Fruit fly (Drosophila melanogaster) whole organism, prepupa: ENCODE data around the gene Saf6.

Source experiments
- CG10631 ChIP-seq: fragments of 200-800 bp; sonication (Bioruptor generic); optimal IDR thresholded peaks from 2 replicates; lab custom pipeline; 2016; ENCODE audit warnings: missing biosample characterization, missing genetic modification characterization
- CG10669 ChIP-seq: fragments of 200-800 bp; sonication (Bioruptor generic); optimal IDR thresholded peaks from 3 replicates; lab custom pipeline; 2018; ENCODE audit warnings: missing biosample characterization, mild to moderate bottlenecking, missing genetic modification characterization, moderate library complexity
- CG11294 ChIP-seq: fragments of 200-800 bp; sonication (Bioruptor generic); IDR thresholded peaks from 2 replicates; pipeline ENCODE4 v1.3.6; 2022; ENCODE audit warnings: missing biosample characterization, missing genetic modification characterization
- CG11762 ChIP-seq: fragments of 200-800 bp; sonication (Bioruptor generic); optimal IDR thresholded peaks from 3 replicates; lab custom pipeline; 2016; ENCODE audit warnings: missing biosample characterization, missing genetic modification characterization; ENCODE audit not compliant: insufficient read depth
- CG11902 ChIP-seq: fragments of 200-800 bp; sonication (Bioruptor generic); optimal IDR thresholded peaks from 3 replicates; lab custom pipeline; 2016; ENCODE audit warnings: missing biosample characterization, missing genetic modification characterization
- CG15336 ChIP-seq: fragments of 200-800 bp; sonication (Bioruptor generic); IDR thresholded peaks from 2 replicates; pipeline ENCODE4 v1.3.6; 2022; ENCODE audit warnings: missing biosample characterization, missing genetic modification characterization
- CG1621 ChIP-seq: fragments of 200-800 bp; sonication (Bioruptor generic); optimal IDR thresholded peaks from 3 replicates; lab custom pipeline; 2018; ENCODE audit warnings: missing biosample characterization, mild to moderate bottlenecking, missing genetic modification characterization
- CG3032 ChIP-seq: fragments of 200-800 bp; optimal IDR thresholded peaks from 2 replicates; lab custom pipeline; 2019; ENCODE audit warnings: missing biosample characterization, mild to moderate bottlenecking, missing genetic modification characterization, moderate library complexity
- CG31627 ChIP-seq: fragments of 200-800 bp; sonication (Bioruptor generic); optimal IDR thresholded peaks from 3 replicates; lab custom pipeline; 2016; ENCODE audit warnings: missing biosample characterization, missing genetic modification characterization
- CG32006 ChIP-seq: fragments of 200-800 bp; sonication (Bioruptor generic); optimal IDR thresholded peaks from 3 replicates; lab custom pipeline; 2017; ENCODE audit warnings: missing biosample characterization, mild to moderate bottlenecking, missing genetic modification characterization
- CG34406 ChIP-seq: fragments of 200-800 bp; sonication (Bioruptor generic); optimal IDR thresholded peaks from 3 replicates; lab custom pipeline; 2016; ENCODE audit warnings: missing biosample characterization, missing genetic modification characterization
- CG4318 ChIP-seq: fragments of 200-800 bp; sonication (Bioruptor generic); optimal IDR thresholded peaks from 3 replicates; lab custom pipeline; 2017; ENCODE audit warnings: missing biosample characterization, mild to moderate bottlenecking, missing genetic modification characterization
- CG6163 ChIP-seq: fragments of 200-800 bp; sonication (Bioruptor generic); IDR thresholded peaks from 3 replicates; pipeline ENCODE4 v1.3.6; 2022; ENCODE audit warnings: missing biosample characterization, missing genetic modification characterization
- CG6808 ChIP-seq: fragments of 200-800 bp; sonication (Bioruptor generic); optimal IDR thresholded peaks from 3 replicates; lab custom pipeline; 2017; ENCODE audit warnings: missing biosample characterization, missing genetic modification characterization, mild to moderate bottlenecking, moderate library complexity, missing genetic modification reagents
- CG6854 ChIP-seq: fragments of 200-800 bp; sonication (Bioruptor generic); optimal IDR thresholded peaks from 2 replicates; lab custom pipeline; 2017; ENCODE audit warnings: missing biosample characterization, mild to moderate bottlenecking, missing genetic modification characterization
- CG8119 ChIP-seq: fragments of 200-800 bp; sonication (Bioruptor generic); IDR thresholded peaks from 3 replicates; pipeline ENCODE4 v1.3.6; 2022; ENCODE audit warnings: missing biosample characterization, missing genetic modification characterization
- CG8319 ChIP-seq: fragments of 200-800 bp; sonication (Bioruptor generic); optimal IDR thresholded peaks from 3 replicates; lab custom pipeline; 2016; ENCODE audit warnings: missing biosample characterization, missing genetic modification characterization
- CG9139 ChIP-seq: fragments of 200-800 bp; sonication (Bioruptor generic); optimal IDR thresholded peaks from 3 replicates; lab custom pipeline; 2017; ENCODE audit warnings: missing biosample characterization, mild to moderate bottlenecking, missing genetic modification characterization
- Eip75B ChIP-seq: fragments of 200-800 bp; sonication (Bioruptor generic); optimal IDR thresholded peaks from 3 replicates; lab custom pipeline; 2016; ENCODE audit warnings: missing biosample characterization, missing genetic modification characterization
- Eip93F ChIP-seq: fragments of 200-800 bp; sonication (Bioruptor generic); optimal IDR thresholded peaks from 2 replicates; lab custom pipeline; 2016; ENCODE audit warnings: missing biosample characterization, mild to moderate bottlenecking, missing genetic modification characterization
- Ets21C ChIP-seq: fragments of 200-800 bp; sonication (Bioruptor generic); optimal IDR thresholded peaks from 3 replicates; lab custom pipeline; 2016; ENCODE audit warnings: missing biosample characterization, missing genetic modification characterization
- Ets96B ChIP-seq: fragments of 200-800 bp; optimal IDR thresholded peaks from 2 replicates; lab custom pipeline; 2019; ENCODE audit warnings: missing biosample characterization, mild to moderate bottlenecking, missing genetic modification characterization, moderate library complexity
- Hr39 ChIP-seq: fragments of 200-800 bp; sonication (Bioruptor generic); optimal IDR thresholded peaks from 2 replicates; lab custom pipeline; 2016; ENCODE audit warnings: missing biosample characterization, missing genetic modification characterization
- Hr4 ChIP-seq: fragments of 200-800 bp; sonication (Bioruptor generic); optimal IDR thresholded peaks from 3 replicates; lab custom pipeline; 2016; ENCODE audit warnings: missing biosample characterization, missing genetic modification characterization
- Lpt ChIP-seq: fragments of 200-800 bp; sonication (Bioruptor generic); optimal IDR thresholded peaks from 3 replicates; lab custom pipeline; 2016; ENCODE audit warnings: missing biosample characterization, missing genetic modification characterization
- Met ChIP-seq: fragments of 200-800 bp; sonication (Bioruptor generic); optimal IDR thresholded peaks from 3 replicates; lab custom pipeline; 2016; ENCODE audit warnings: missing biosample characterization, missing genetic modification characterization
- Smox ChIP-seq: fragments of 200-800 bp; sonication (Bioruptor generic); optimal IDR thresholded peaks from 3 replicates; lab custom pipeline; 2016; ENCODE audit warnings: missing biosample characterization, missing genetic modification characterization
- Sox102F ChIP-seq: fragments of 200-800 bp; sonication (Bioruptor generic); optimal IDR thresholded peaks from 2 replicates; lab custom pipeline; 2016; ENCODE audit warnings: missing biosample characterization, mild to moderate bottlenecking, missing genetic modification characterization
- Sox14 ChIP-seq: fragments of 200-800 bp; sonication (Bioruptor generic); optimal IDR thresholded peaks from 3 replicates; lab custom pipeline; 2016; ENCODE audit warnings: missing biosample characterization, missing genetic modification characterization
- achi ChIP-seq: fragments of 200-800 bp; sonication (Bioruptor generic); optimal IDR thresholded peaks from 3 replicates; lab custom pipeline; 2016; ENCODE audit warnings: missing biosample characterization, missing genetic modification characterization
- acj6 ChIP-seq: fragments of 200-800 bp; sonication (Bioruptor generic); optimal IDR thresholded peaks from 3 replicates; lab custom pipeline; 2016; ENCODE audit warnings: missing biosample characterization, missing genetic modification characterization
- dsx ChIP-seq: fragments of 200-800 bp; optimal IDR thresholded peaks from 3 replicates; lab custom pipeline; 2019; ENCODE audit warnings: missing biosample characterization, mild to moderate bottlenecking, missing genetic modification characterization, moderate library complexity; ENCODE audit not compliant: poor library complexity, severe bottlenecking
- eg ChIP-seq: fragments of 200-800 bp; sonication (Bioruptor generic); IDR thresholded peaks from 3 replicates; pipeline ENCODE4 v1.3.6; 2022; ENCODE audit warnings: missing biosample characterization, missing genetic modification characterization
- esn ChIP-seq: fragments of 200-800 bp; sonication (Bioruptor generic); optimal IDR thresholded peaks from 2 replicates; lab custom pipeline; 2016; ENCODE audit warnings: missing biosample characterization, mild to moderate bottlenecking, missing genetic modification characterization, moderate library complexity
- fd59A ChIP-seq: fragments of 200-800 bp; sonication (Bioruptor generic); optimal IDR thresholded peaks from 2 replicates; lab custom pipeline; 2017; ENCODE audit warnings: missing biosample characterization, mild to moderate bottlenecking, missing genetic modification characterization, missing genetic modification reagents
- fkh ChIP-seq: fragments of 200-800 bp; sonication (Bioruptor generic); optimal IDR thresholded peaks from 3 replicates; lab custom pipeline; 2017; ENCODE audit warnings: missing biosample characterization, mild to moderate bottlenecking, missing genetic modification characterization, moderate library complexity
- lz ChIP-seq: fragments of 200-800 bp; sonication (Bioruptor generic); optimal IDR thresholded peaks from 3 replicates; lab custom pipeline; 2016; ENCODE audit warnings: missing biosample characterization, missing genetic modification characterization
- net ChIP-seq: fragments of 200-800 bp; sonication (Bioruptor generic); optimal IDR thresholded peaks from 3 replicates; lab custom pipeline; 2016; ENCODE audit warnings: missing biosample characterization, missing genetic modification characterization
- pdm3 ChIP-seq: fragments of 200-800 bp; sonication (Bioruptor generic); optimal IDR thresholded peaks from 3 replicates; lab custom pipeline; 2016; ENCODE audit warnings: missing biosample characterization, missing genetic modification characterization
- salr ChIP-seq, 2 experiments: fragments of 200-800 bp; sonication (Bioruptor generic); optimal IDR thresholded peaks; 3 replicates each; lab custom pipeline; 2016 to 2018; ENCODE audit warnings: missing biosample characterization in 2 of 2, missing genetic modification characterization in 2 of 2, mild to moderate bottlenecking in 1 of 2
- ss ChIP-seq, 2 experiments: fragments of 200-800 bp; sonication (Bioruptor generic); optimal IDR thresholded peaks; 2 replicates in 1 of 2; 3 replicates in 1 of 2; lab custom pipeline; 2017 to 2018; ENCODE audit warnings: mild to moderate bottlenecking in 2 of 2, missing biosample characterization in 2 of 2, missing genetic modification characterization in 2 of 2, moderate library complexity in 1 of 2
- svp ChIP-seq: fragments of 200-800 bp; sonication (Bioruptor generic); peaks from one replicate; lab custom pipeline; 2016; ENCODE audit warnings: missing biosample characterization, missing genetic modification characterization
- topi ChIP-seq: fragments of 200-800 bp; sonication (Bioruptor generic); optimal IDR thresholded peaks from 3 replicates; lab custom pipeline; 2016; ENCODE audit warnings: missing biosample characterization, missing genetic modification characterization
- vri ChIP-seq: fragments of 200-800 bp; sonication (Bioruptor generic); optimal IDR thresholded peaks from 3 replicates; lab custom pipeline; 2016; ENCODE audit warnings: missing biosample characterization, mild to moderate bottlenecking, missing genetic modification characterization

Gene Saf6

dm6 chr2L:847988-848622 lies 32.4 kb upstream of the Saf6 start (continued):
- TF ChIP-seq Met (GFP tag; lab: Kevin White, UChicago) (peak; percentile 90), lz (peak; percentile 88), CG3032 (tag; lab: Kevin White, UChicago) (peak; percentile 69), pdm3 (GFP tag; lab: Kevin White, UChicago) (peak; percentile 79), ss (GFP tag; optimal IDR thresholded peaks at IDR 0.05; lab: Kevin White, UChicago) (peak; percentile 78 to 80), CG32006 (peak; percentile 54), topi (GFP tag; lab: Kevin White, UChicago) (peak; percentile 86), CG11762 (GFP tag; lab: Kevin White, UChicago) (peak; percentile 47), CG1621 (tag; lab: Kevin White, UChicago) (peak; percentile 66), Hr39 (GFP tag; lab: Kevin White, UChicago) (peak; percentile 86), CG11294 (GFP tag; lab: Robert Waterston, UW) (no peak), CG4318 (GFP tag; lab: Kevin White, UChicago) (no peak), CG9139 (GFP tag; lab: Kevin White, UChicago) (peak; percentile 16), CG6163 (GFP tag; lab: Robert Waterston, UW) (peak; percentile 87), net (GFP tag; lab: Kevin White, UChicago) (peak; percentile 64), svp (GFP tag; lab: Kevin White, UChicago) (peak; percentile 90), eg (GFP tag; lab: Robert Waterston, UW) (peak; percentile 43; the same call in 2 of the 3 replicates), salr (GFP tag; optimal IDR thresholded peaks at IDR 0.05; lab: Kevin White, UChicago) (peak in 1 of 2 experiments; percentile 45), Hr4 (GFP tag; lab: Kevin White, UChicago) (peak; percentile 49), esn (peak; percentile 92), Eip93F (peak; percentile 83), CG31627 (peak; percentile 87), Smox (GFP tag; lab: Kevin White, UChicago) (peak; percentile 82), CG8119 (GFP tag; lab: Robert Waterston, UW) (no peak), Lpt (peak; percentile 24), CG15336 (GFP tag; lab: Robert Waterston, UW) (0 out of 2 replicates have a peak, but pooled peaks have one; percentile 43), Eip75B (GFP tag; lab: Kevin White, UChicago) (peak; percentile 86), CG34406 (GFP tag; lab: Kevin White, UChicago) (peak; percentile 71), CG11902 (GFP tag; lab: Kevin White, UChicago) (peak; percentile 61), fd59A (GFP tag; lab: Kevin White, UChicago) (peak; percentile 59), CG10631 (peak; percentile 81), Ets21C (GFP tag; lab: Kevin White, UChicago) (peak; percentile 78), Sox14 (GFP tag; lab: Kevin White, UChicago) (peak; percentile 83), acj6 (GFP tag; lab: Kevin White, UChicago) (peak; percentile 78), achi (GFP tag; lab: Kevin White, UChicago) (peak; percentile 78), CG6854 (GFP tag; lab: Kevin White, UChicago) (peak; percentile 57), Ets96B (peak; percentile 68)
- TF ChIP-seq, all 60 proteins: peak for 55

- peak; percentile 67 for TF ChIP-seq achi (GFP tag; lab: Kevin White, UChicago)
- TF ChIP-seq fd59A (GFP tag; lab: Kevin White, UChicago): peak; percentile 15
- peak; percentile 87 for TF ChIP-seq CG32006
- peak; percentile 52 for TF ChIP-seq CG6808 (GFP tag; lab: Kevin White, UChicago)
- TF ChIP-seq dsx: no peak
- TF ChIP-seq vri (GFP tag; lab: Kevin White, UChicago): no peak
- TF ChIP-seq CG10669: peak; percentile 10
- TF ChIP-seq Sox102F (GFP tag; lab: Kevin White, UChicago): peak; percentile 14
- TF ChIP-seq fkh: no peak
- peak; percentile 53 for TF ChIP-seq topi (GFP tag; lab: Kevin White, UChicago)
- peak; percentile 45; the same call in 2 of the 3 replicates for TF ChIP-seq CG6163 (GFP tag; lab: Robert Waterston, UW)
- peak; percentile 50 for TF ChIP-seq CG10631
- peak; percentile 13 for TF ChIP-seq CG11762 (GFP tag; lab: Kevin White, UChicago)
- peak; percentile 4 for TF ChIP-seq Eip93F
- TF ChIP-seq CG15336 (GFP tag; lab: Robert Waterston, UW): peak; percentile 67
- TF ChIP-seq CG8319: peak; percentile 27
- peak; percentile 26 for TF ChIP-seq Lpt
- TF ChIP-seq acj6 (GFP tag; lab: Kevin White, UChicago): peak; percentile 69
- peak; percentile 47 for TF ChIP-seq Ets96B
- TF ChIP-seq CG9139 (GFP tag; lab: Kevin White, UChicago): no peak
- TF ChIP-seq esn: peak; percentile 63
- TF ChIP-seq Ets21C (GFP tag; lab: Kevin White, UChicago): peak; percentile 18
- TF ChIP-seq lz: peak; percentile 46
Observed at dm6 chr2L:847189-847987, 31.6 kb upstream of the Saf6 start.
